Worm (Caenorhabditis elegans): Measurements from ENCODE around the gene F35B12.9.

ce11 chrV:11616813-11617212 lies 15.8 kb downstream of the F35B12.9 start:
- TF ChIP-seq ztf-23 (GFP tag; IDR thresholded peaks at IDR 0.05) (no peak), ref-1 (GFP tag; conservative IDR thresholded peaks at IDR 0.05) (no peak)
